Worm (Caenorhabditis elegans): ENCODE measurements around the gene F39B3.7.

- TF ChIP-seq tbx-11 (GFP tag; IDR thresholded peaks at IDR 0.05) (no peak), aly-1 (tag; optimal IDR thresholded peaks at IDR 0.05) (no peak), pes-1 (GFP tag; IDR thresholded peaks at IDR 0.05) (no peak), hmbx-1 (tag; optimal IDR thresholded peaks at IDR 0.05) (no peak), hnd-1 (tag; optimal IDR thresholded peaks at IDR 0.05) (no peak), F13C5.2 (tag; optimal IDR thresholded peaks at IDR 0.05) (no peak), sea-1 (GFP tag; conservative IDR thresholded peaks at IDR 0.05) (no peak), hmg-4 (GFP tag; optimal IDR thresholded peaks at IDR 0.05) (no peak)
These were observed 39.9 kb downstream of the F39B3.7 start for ce11 chrX:17527377-17527776.
